Fruit fly (Drosophila melanogaster) whole organism, embryonic: ENCODE data around the gene CG42263.

ENCODE experiments used
- CG11085 ChIP-seq: fragments of 200-800 bp; sonication (Bioruptor generic); IDR thresholded peaks from 2 replicates; pipeline ENCODE4 v1.3.6; 2022; ENCODE audit warnings: missing biosample characterization, missing genetic modification characterization
- CG8478 ChIP-seq: fragments of >200 bp; optimal IDR thresholded peaks from 2 replicates; lab custom pipeline; 2018
- Nf-YC ChIP-seq: fragments of 200-800 bp; optimal IDR thresholded peaks from 3 replicates; lab custom pipeline; 2019; ENCODE audit warnings: missing biosample characterization, mild to moderate bottlenecking, missing genetic modification characterization, moderate library complexity
- ase ChIP-seq: fragments of 200-800 bp; sonication (Bioruptor generic); IDR thresholded peaks from 3 replicates; pipeline ENCODE4 v1.3.6; 2022; ENCODE audit warnings: missing biosample characterization, missing genetic modification characterization
- seq ChIP-seq: fragments of 200-800 bp; sonication (Bioruptor generic); IDR thresholded peaks from 2 replicates; pipeline ENCODE4 v1.3.6; 2022; ENCODE audit warnings: missing biosample characterization, missing genetic modification characterization

- TF ChIP-seq Nf-YC = no peak
- no peak for TF ChIP-seq CG11085
- no peak for TF ChIP-seq CG8478 (lab: Kevin White, UChicago)
- no peak for TF ChIP-seq seq (GFP tag; lab: Robert Waterston, UW)
- TF ChIP-seq ase = no peak
Measured at dm6 chr3L:19954426-19954825, 1.2 kb downstream of the CG42263 start, which contains the start of gene CG42654.
